Fruit fly (Drosophila melanogaster): ENCODE measurements around the gene Qsox3.

Gene Qsox3

dm6 chr3R:21895961-21896875 lies 15.4 kb upstream of the Qsox3 start (continued):
- peak; percentile 36 for TF ChIP-seq Smox (GFP tag; optimal IDR thresholded peaks at IDR 0.05)
- peak; percentile 56; the same call in 2 of the 3 replicates for TF ChIP-seq CG6163 (GFP tag; IDR thresholded peaks at IDR 0.05)
- peak; percentile 3 for TF ChIP-seq CG16779 (tag; optimal IDR thresholded peaks at IDR 0.05)
- TF ChIP-seq topi (GFP tag; optimal IDR thresholded peaks at IDR 0.05) = peak; percentile 55
- peak; percentile 12 for TF ChIP-seq CG11902 (GFP tag; optimal IDR thresholded peaks at IDR 0.05)
- TF ChIP-seq salr (GFP tag; optimal IDR thresholded peaks at IDR 0.05) = peak in 1 of 2 experiments; percentile 57
- TF ChIP-seq pdm3 (GFP tag; optimal IDR thresholded peaks at IDR 0.05) = peak; percentile 44
- TF ChIP-seq dac (GFP tag; optimal IDR thresholded peaks at IDR 0.05) = no peak
- peak; percentile 41 for TF ChIP-seq CG10669 (GFP tag; optimal IDR thresholded peaks at IDR 0.05)
- peak; percentile 55 for TF ChIP-seq Blimp-1 (GFP tag; optimal IDR thresholded peaks at IDR 0.05)
- TF ChIP-seq achi (GFP tag; optimal IDR thresholded peaks at IDR 0.05) = peak; percentile 19
- no peak for TF ChIP-seq Sox102F (GFP tag; optimal IDR thresholded peaks at IDR 0.05)
- TF ChIP-seq Lpt (GFP tag; optimal IDR thresholded peaks at IDR 0.05) = peak; percentile 4
- TF ChIP-seq CG1621 (tag; optimal IDR thresholded peaks at IDR 0.05) = no peak
- TF ChIP-seq lz (GFP tag; optimal IDR thresholded peaks at IDR 0.05) = peak; percentile 54
- TF ChIP-seq fd59A (GFP tag; optimal IDR thresholded peaks at IDR 0.05) = no peak
- peak; percentile 12 for TF ChIP-seq CG31627 (GFP tag; optimal IDR thresholded peaks at IDR 0.05)

dm6 chr3R:21897565-21897964 lies 14.1 kb upstream of the Qsox3 start:
- TF ChIP-seq Sox15 (GFP tag; optimal IDR thresholded peaks at IDR 0.05) (peak; percentile 81), CG6854 (GFP tag; optimal IDR thresholded peaks at IDR 0.05) (peak; percentile 80), Hr38 (GFP tag; optimal IDR thresholded peaks at IDR 0.05) (peak; percentile 6), CG8319 (GFP tag; optimal IDR thresholded peaks at IDR 0.05) (peak; percentile 82), Gug (GFP tag; IDR thresholded peaks at IDR 0.05) (peak; percentile 94), pdm3 (GFP tag; optimal IDR thresholded peaks at IDR 0.05) (peak; percentile 94), net (GFP tag; optimal IDR thresholded peaks at IDR 0.05) (peak; percentile 92), CG6276 (GFP tag; optimal IDR thresholded peaks at IDR 0.05) (peak; percentile 93), CG10669 (GFP tag; optimal IDR thresholded peaks at IDR 0.05) (peak; percentile 92), dsx (GFP tag; optimal IDR thresholded peaks at IDR 0.05; ENCODE audit: poor library complexity, severe bottlenecking) (peak; percentile 96), Sox102F (GFP tag; optimal IDR thresholded peaks at IDR 0.05) (peak; percentile 90), Smox (GFP tag; optimal IDR thresholded peaks at IDR 0.05) (peak; percentile 87), CG11762 (GFP tag; optimal IDR thresholded peaks at IDR 0.05; ENCODE audit: insufficient read depth) (peak; percentile 90), CG10631 (GFP tag; optimal IDR thresholded peaks at IDR 0.05) (peak; percentile 98), vri (GFP tag; optimal IDR thresholded peaks at IDR 0.05) (peak; percentile 73), CG16779 (tag; optimal IDR thresholded peaks at IDR 0.05) (peak; percentile 90), fd85E (GFP tag; optimal IDR thresholded peaks at IDR 0.05) (peak; percentile 76), lz (GFP tag; optimal IDR thresholded peaks at IDR 0.05) (peak; percentile 90), eg (GFP tag; IDR thresholded peaks at IDR 0.05) (peak; percentile 96), CG15336 (GFP tag; IDR thresholded peaks at IDR 0.05) (peak; percentile 98), Hr39 (GFP tag; optimal IDR thresholded peaks at IDR 0.05) (peak; percentile 87), CG6808 (GFP tag; optimal IDR thresholded peaks at IDR 0.05) (peak; percentile 96), Eip93F (GFP tag; optimal IDR thresholded peaks at IDR 0.05) (peak; percentile 80), svp (GFP tag) (peak; percentile 94), fkh (GFP tag; optimal IDR thresholded peaks at IDR 0.05) (no peak), CG3919 (GFP tag; optimal IDR thresholded peaks at IDR 0.05) (peak; percentile 97), CG8119 (GFP tag; IDR thresholded peaks at IDR 0.05) (peak; percentile 97), Hr4 (GFP tag; optimal IDR thresholded peaks at IDR 0.05) (peak; percentile 94), OdsH (GFP tag; optimal IDR thresholded peaks at IDR 0.05) (peak; percentile 95), Sox14 (GFP tag; optimal IDR thresholded peaks at IDR 0.05) (peak; percentile 95), CG3032 (tag; optimal IDR thresholded peaks at IDR 0.05) (peak; percentile 96), achi (GFP tag; optimal IDR thresholded peaks at IDR 0.05) (peak; percentile 95), CG4318 (GFP tag; optimal IDR thresholded peaks at IDR 0.05) (peak; percentile 91), CG8632 (GFP tag; optimal IDR thresholded peaks at IDR 0.05) (peak; percentile 84), Blimp-1 (GFP tag; optimal IDR thresholded peaks at IDR 0.05) (peak; percentile 63), ss (GFP tag; optimal IDR thresholded peaks at IDR 0.05) (peak; percentile 95 to 97), CG7368 (GFP tag; optimal IDR thresholded peaks at IDR 0.05) (peak; percentile 88), Ets21C (GFP tag; optimal IDR thresholded peaks at IDR 0.05) (peak; percentile 80)

Data from whole organism, prepupa.